Fruit fly (Drosophila melanogaster): Measurements from ENCODE around the gene pnr.

Gene pnr

DNA sequence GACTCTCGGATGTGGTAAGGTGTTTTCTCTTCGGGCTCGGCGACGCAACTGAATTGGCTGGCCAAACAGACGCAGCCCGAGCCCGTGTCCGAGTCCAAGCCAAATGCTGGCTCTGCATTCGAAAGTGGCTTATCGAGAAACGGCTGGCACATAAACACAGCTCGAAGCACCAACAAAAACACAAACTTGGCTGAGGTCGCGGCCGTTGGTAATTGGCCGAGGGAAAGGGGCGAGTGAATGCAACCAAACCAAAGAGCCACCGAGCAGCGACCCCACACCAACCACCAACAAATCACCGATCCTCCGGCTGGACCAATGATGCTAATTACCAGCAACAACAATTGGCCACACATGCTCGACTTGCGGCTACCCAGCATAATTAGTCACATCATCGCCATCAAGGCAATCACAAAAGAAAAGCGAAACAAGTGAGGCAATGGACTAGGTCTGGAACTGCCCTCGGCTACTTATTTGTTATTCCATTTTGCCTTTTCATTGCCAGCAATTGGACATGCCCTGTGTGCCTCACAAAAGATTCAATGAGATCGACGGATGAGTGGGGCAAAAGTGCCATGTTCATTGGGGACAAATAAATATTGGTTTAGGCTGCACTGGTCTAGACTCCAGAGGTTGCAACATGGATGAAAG is 55.2 kb downstream of the pnr start, which contains the start of gene CG32855:
TSS of gene CG32855 (minus strand) at position 51 of the 648 bp plus-strand sequence.
- TF ChIP-seq noc (tag; optimal IDR thresholded peaks at IDR 0.05): no peak

DNA sequence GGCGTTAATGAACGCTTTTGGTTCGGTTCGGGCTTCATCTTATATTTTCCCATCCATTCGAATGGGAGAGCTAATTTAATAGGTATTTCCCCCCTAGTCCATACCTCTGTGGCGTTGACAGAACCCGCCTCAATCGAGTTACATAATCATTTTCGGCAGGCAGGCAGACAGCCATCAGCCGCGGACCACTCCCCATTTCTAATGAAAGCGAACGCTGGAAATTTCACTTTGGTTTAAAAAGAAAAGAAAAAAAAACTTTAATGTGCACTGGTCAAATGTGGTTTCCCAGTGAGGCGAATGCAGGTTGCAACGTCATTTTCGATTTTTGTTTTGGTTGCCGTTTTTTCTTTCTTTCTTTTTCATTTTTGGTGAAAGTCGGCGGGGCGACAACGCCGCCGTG is 56.5 kb downstream of the pnr start:
- TF ChIP-seq noc (tag; optimal IDR thresholded peaks at IDR 0.05): no peak

DNA sequence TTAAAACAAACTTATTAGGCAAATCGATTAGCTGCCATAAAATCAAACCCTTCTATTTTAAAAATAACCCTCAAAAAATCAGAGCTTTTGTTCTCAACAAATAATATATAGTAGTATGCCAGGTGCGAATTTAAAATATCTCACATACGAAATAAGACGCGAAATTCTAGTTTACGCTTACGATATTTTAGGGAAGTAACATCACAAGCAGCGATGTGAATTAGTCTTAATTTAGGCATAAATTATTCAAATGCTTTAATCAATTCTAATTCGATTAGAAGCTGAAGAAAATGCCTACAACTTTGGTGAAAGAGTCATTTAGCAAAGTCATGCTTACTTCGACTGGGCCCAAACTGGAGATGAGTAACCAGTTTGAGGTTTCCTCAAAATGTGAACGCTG is 57.7 kb downstream of the pnr start, which contains the start of gene sxe2:
TSS of gene sxe2 (plus strand) at position 301 of the 400 bp plus-strand sequence.
- TF ChIP-seq noc (tag; optimal IDR thresholded peaks at IDR 0.05): no peak

Measured in whole organism, larva.